Fruit fly (Drosophila melanogaster) whole organism, wandering third instar larva: Measurements from ENCODE around the gene CG10431.
A peak's percentile ranks its signal among the peaks of the same experiment; 100 is the strongest.

Source experiments
- CG32264 ChIP-seq: fragments of 200-800 bp; sonication (Bioruptor generic); optimal IDR thresholded peaks from 2 replicates; lab custom pipeline; 2016; ENCODE audit warnings: missing biosample characterization, missing genetic modification characterization
- CG9705 ChIP-seq: fragments of 200-800 bp; sonication (Bioruptor generic); optimal IDR thresholded peaks from 2 replicates; lab custom pipeline; 2018; ENCODE audit warnings: missing biosample characterization, mild to moderate bottlenecking, missing genetic modification characterization
- CrebA ChIP-seq: fragments of 200-800 bp; sonication (Bioruptor generic); optimal IDR thresholded peaks from 2 replicates; lab custom pipeline; 2016; ENCODE audit warnings: missing biosample characterization, mild to moderate bottlenecking, missing genetic modification characterization, borderline replicate concordance
- Dfd ChIP-seq: fragments of >200 bp; optimal IDR thresholded peaks from 2 replicates; lab custom pipeline; 2017; ENCODE audit warnings: missing biosample characterization, missing genetic modification characterization
- Dif ChIP-seq: fragments of 200-275, 200-300 bp; sonication (Bioruptor generic); optimal IDR thresholded peaks from 2 replicates; lab custom pipeline; 2018; ENCODE audit warnings: missing biosample characterization, missing genetic modification characterization; ENCODE audit not compliant: partially characterized antibody
- GATAd ChIP-seq: sonication (Bioruptor generic); optimal IDR thresholded peaks from 2 replicates; lab custom pipeline; 2016; ENCODE audit warnings: missing biosample characterization, missing genetic modification characterization
- HLH106 ChIP-seq: fragments of 200-800 bp; optimal IDR thresholded peaks from 3 replicates; lab custom pipeline; 2019; ENCODE audit warnings: missing biosample characterization, mild to moderate bottlenecking, missing genetic modification characterization, moderate library complexity
- Hnf4 ChIP-seq: fragments of 200-800 bp; sonication (Bioruptor generic); optimal IDR thresholded peaks from 2 replicates; lab custom pipeline; 2016; ENCODE audit warnings: missing biosample characterization, mild to moderate bottlenecking, missing genetic modification characterization
- Hr78 ChIP-seq: fragments of >200 bp; optimal IDR thresholded peaks from 2 replicates; lab custom pipeline; 2017; ENCODE audit warnings: missing biosample characterization, missing genetic modification characterization
- Hr83 ChIP-seq: fragments of 200-300 bp; sonication (Bioruptor generic); optimal IDR thresholded peaks from 2 replicates; lab custom pipeline; 2016; ENCODE audit warnings: missing biosample characterization, mild to moderate bottlenecking, missing genetic modification characterization, moderate library complexity; ENCODE audit not compliant: poor library complexity, severe bottlenecking
- Jra ChIP-seq: sonication (Bioruptor generic); optimal IDR thresholded peaks from 2 replicates; lab custom pipeline; 2016; ENCODE audit warnings: missing biosample characterization, missing genetic modification characterization
- Myc ChIP-seq: fragments of >200 bp; optimal IDR thresholded peaks from 2 replicates; lab custom pipeline; 2017
- OdsH ChIP-seq: fragments of 200-800 bp; sonication (Bioruptor generic); optimal IDR thresholded peaks from 2 replicates; lab custom pipeline; 2016; ENCODE audit warnings: missing biosample characterization, mild to moderate bottlenecking, missing genetic modification characterization
- Rel ChIP-seq, 2 experiments: fragments of 200-800 bp; sonication (Bioruptor generic) in 1 of 2; optimal IDR thresholded peaks; 2 replicates in 1 of 2; 3 replicates in 1 of 2; lab custom pipeline; 2016 to 2019; ENCODE audit warnings: mild to moderate bottlenecking in 2 of 2, missing biosample characterization in 2 of 2, missing genetic modification characterization in 2 of 2, moderate library complexity in 1 of 2
- Sp1 ChIP-seq: fragments of 200-800 bp; sonication (Bioruptor generic); optimal IDR thresholded peaks from 3 replicates; lab custom pipeline; 2019; ENCODE audit warnings: missing biosample characterization, mild to moderate bottlenecking, missing genetic modification characterization, moderate library complexity
- Vsx2 ChIP-seq: fragments of 200-300, 225-300 bp; sonication (Bioruptor generic); optimal IDR thresholded peaks from 2 replicates; lab custom pipeline; 2018; ENCODE audit warnings: missing biosample characterization, missing genetic modification characterization; ENCODE audit not compliant: partially characterized antibody
- br ChIP-seq: fragments of 200-800 bp; sonication (Bioruptor generic); optimal IDR thresholded peaks from 2 replicates; lab custom pipeline; 2016; ENCODE audit warnings: missing biosample characterization, missing genetic modification characterization
- dl ChIP-seq, 2 experiments: fragments of 175-275, 200-275 bp in 1 of 2; fragments of 200-275 bp in 1 of 2; sonication (Bioruptor generic); optimal IDR thresholded peaks; lab custom pipeline; 2018; ENCODE audit warnings: mild to moderate bottlenecking in 2 of 2, missing biosample characterization in 2 of 2, missing genetic modification characterization in 2 of 2, moderate library complexity in 2 of 2; ENCODE audit not compliant: partially characterized antibody in 2 of 2, insufficient read depth in 1 of 2
- dmrt93B ChIP-seq: fragments of 200-800 bp; sonication (Bioruptor generic); optimal IDR thresholded peaks from 2 replicates; lab custom pipeline; 2018; ENCODE audit warnings: missing biosample characterization, mild to moderate bottlenecking, missing genetic modification characterization
- dsf ChIP-seq: sonication (Bioruptor generic); optimal IDR thresholded peaks from 2 replicates; lab custom pipeline; 2016; ENCODE audit warnings: missing biosample characterization, missing genetic modification characterization, borderline replicate concordance
- ey ChIP-seq: fragments of 200-800 bp; sonication (Bioruptor generic); optimal IDR thresholded peaks from 2 replicates; lab custom pipeline; 2016; ENCODE audit warnings: missing biosample characterization, missing genetic modification characterization
- foxo ChIP-seq, 2 experiments: fragments of 200-800 bp; sonication (Bioruptor generic); optimal IDR thresholded peaks; 2 replicates in 1 of 2; 3 replicates in 1 of 2; lab custom pipeline; 2016 to 2017; ENCODE audit warnings: missing biosample characterization in 2 of 2, missing genetic modification characterization in 2 of 2
- fru ChIP-seq: fragments of 200-800 bp; sonication (Bioruptor generic); optimal IDR thresholded peaks from 3 replicates; lab custom pipeline; 2016; ENCODE audit warnings: missing biosample characterization, mild to moderate bottlenecking, missing genetic modification characterization
- h ChIP-seq: fragments of 200-800 bp; sonication (Bioruptor generic); optimal IDR thresholded peaks from 3 replicates; lab custom pipeline; 2016; ENCODE audit warnings: missing biosample characterization, mild to moderate bottlenecking, missing genetic modification characterization
- lola ChIP-seq: fragments of >200 bp; optimal IDR thresholded peaks from 2 replicates; lab custom pipeline; 2017; ENCODE audit warnings: missing biosample characterization, missing genetic modification characterization
- pan ChIP-seq: fragments of >200 bp; optimal IDR thresholded peaks from 2 replicates; lab custom pipeline; 2017
- psq ChIP-seq: fragments of 200-800 bp; sonication (Bioruptor generic); optimal IDR thresholded peaks from 3 replicates; lab custom pipeline; 2017; ENCODE audit warnings: missing biosample characterization, mild to moderate bottlenecking, missing genetic modification characterization, moderate library complexity
- rgr ChIP-seq: fragments of 200-800 bp; sonication (Bioruptor generic); optimal IDR thresholded peaks from 3 replicates; lab custom pipeline; 2016; ENCODE audit warnings: missing biosample characterization, mild to moderate bottlenecking, missing genetic modification characterization
- sage ChIP-seq: fragments of 200-800 bp; sonication (Bioruptor generic); optimal IDR thresholded peaks from 2 replicates; lab custom pipeline; 2016; ENCODE audit warnings: missing biosample characterization, mild to moderate bottlenecking, missing genetic modification characterization
- sv ChIP-seq: fragments of 200-800 bp; sonication (Bioruptor generic); optimal IDR thresholded peaks from 3 replicates; lab custom pipeline; 2016; ENCODE audit warnings: missing biosample characterization, missing genetic modification characterization
- usp ChIP-seq: fragments of >200 bp; optimal IDR thresholded peaks from 2 replicates; lab custom pipeline; 2017; ENCODE audit warnings: missing biosample characterization, missing genetic modification characterization
- woc ChIP-seq: sonication (Bioruptor generic); optimal IDR thresholded peaks from 2 replicates; lab custom pipeline; 2016; ENCODE audit warnings: missing biosample characterization, mild to moderate bottlenecking, missing genetic modification characterization

Gene CG10431

DNA sequence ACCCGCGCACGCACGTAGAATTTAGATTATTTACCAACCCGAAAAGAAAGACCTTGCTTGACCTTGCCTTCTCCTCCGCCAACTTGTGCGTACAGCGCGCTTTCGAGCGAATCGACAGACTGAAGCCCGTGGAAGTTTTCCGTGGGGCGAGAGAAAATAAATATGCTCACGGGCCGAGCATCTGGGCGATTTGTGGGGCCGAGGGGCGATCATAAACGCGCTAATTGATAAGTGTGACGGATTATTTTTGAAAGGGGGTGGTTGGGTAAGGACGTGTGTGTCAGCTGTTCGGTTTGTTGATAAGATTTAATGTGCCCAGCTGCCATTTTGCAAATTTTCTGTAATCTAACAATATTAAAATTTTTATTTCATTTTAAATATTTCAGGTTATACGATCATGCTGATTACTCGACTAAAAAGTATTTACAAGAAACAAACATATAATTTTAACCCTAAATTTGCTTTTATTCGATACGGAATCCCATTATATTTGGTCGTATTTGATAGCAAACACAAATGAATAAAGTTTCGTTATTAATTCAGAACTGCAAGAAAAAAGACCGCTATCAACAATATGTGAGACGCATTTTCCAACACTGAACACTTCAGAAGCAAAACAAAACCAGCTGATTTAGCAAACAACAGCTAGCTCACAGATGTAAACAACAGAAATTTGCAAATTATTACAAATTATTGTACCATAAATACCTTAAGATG is at the start of gene CG10431, which contains the start of gene L2HGDH:
CG10431 (plus strand) TSS at position 648 of the 717 bp plus-strand sequence.
L2HGDH (minus strand) TSS at position 386 of the 717 bp plus-strand sequence.
- peak; percentile 24 for TF ChIP-seq sage (GFP tag; lab: Kevin White, UChicago)
- no peak for TF ChIP-seq Hr78 (GFP tag; lab: Kevin White, UChicago)
- TF ChIP-seq GATAd (GFP tag; lab: Kevin White, UChicago), result peak; percentile 64
- peak; percentile 69 for TF ChIP-seq CG9705 (GFP tag; lab: Kevin White, UChicago)
- TF ChIP-seq CrebA, result no peak
- TF ChIP-seq Rel (GFP tag; optimal IDR thresholded peaks at IDR 0.05; lab: Kevin White, UChicago), result no peak
- TF ChIP-seq Rel (tag; optimal IDR thresholded peaks at IDR 0.05; lab: Kevin White, UChicago), result peak; percentile 57
- TF ChIP-seq dl (GFP tag; optimal IDR thresholded peaks at IDR 0.05; lab: Kevin White, UChicago; ENCODE audit: insufficient read depth in 1 of 2, partially characterized antibody in 2 of 2), result no peak
- peak; percentile 57 for TF ChIP-seq woc
- peak in 1 of 2 experiments; percentile 81 for TF ChIP-seq foxo (GFP tag; optimal IDR thresholded peaks at IDR 0.05; lab: Kevin White, UChicago)
- TF ChIP-seq rgr (GFP tag; lab: Kevin White, UChicago), result peak; percentile 76
- TF ChIP-seq Vsx2 (GFP tag; lab: Kevin White, UChicago), result no peak
- TF ChIP-seq Myc (lab: Kevin White, UChicago), result no peak
- TF ChIP-seq h (GFP tag; lab: Kevin White, UChicago), result peak; percentile 83
- peak; percentile 79 for TF ChIP-seq Jra (GFP tag; lab: Kevin White, UChicago)
- TF ChIP-seq fru (GFP tag; lab: Kevin White, UChicago), result peak; percentile 79
- TF ChIP-seq sv (GFP tag; lab: Kevin White, UChicago), result peak; percentile 48
- TF ChIP-seq Hr83 (GFP tag; lab: Kevin White, UChicago), result peak; percentile 22
- no peak for TF ChIP-seq usp
- TF ChIP-seq Sp1, result peak; percentile 85
- TF ChIP-seq Dif (GFP tag; lab: Kevin White, UChicago), result peak; percentile 60
- peak; percentile 77 for TF ChIP-seq Hnf4 (GFP tag; lab: Kevin White, UChicago)
- peak; percentile 71 for TF ChIP-seq br
- peak; percentile 20 for TF ChIP-seq CG32264
- peak; percentile 32 for TF ChIP-seq dsf (GFP tag; lab: Kevin White, UChicago)
- TF ChIP-seq OdsH, result peak; percentile 78
- peak; percentile 80 for TF ChIP-seq HLH106
- TF ChIP-seq pan (lab: Kevin White, UChicago), result no peak
- peak; percentile 57 for TF ChIP-seq psq (GFP tag; lab: Kevin White, UChicago)
- peak; percentile 52 for TF ChIP-seq ey (GFP tag; lab: Kevin White, UChicago)

- no peak for TF ChIP-seq Rel (GFP tag; optimal IDR thresholded peaks at IDR 0.05; lab: Kevin White, UChicago)
- no peak for TF ChIP-seq Rel (tag; optimal IDR thresholded peaks at IDR 0.05; lab: Kevin White, UChicago)
- no peak for TF ChIP-seq Vsx2 (GFP tag; lab: Kevin White, UChicago)
- TF ChIP-seq Hnf4 (GFP tag; lab: Kevin White, UChicago), result no peak
- TF ChIP-seq dmrt93B (GFP tag; lab: Kevin White, UChicago), result no peak
- no peak for TF ChIP-seq h (GFP tag; lab: Kevin White, UChicago)
- no peak for TF ChIP-seq CG32264
- no peak for TF ChIP-seq foxo (GFP tag; optimal IDR thresholded peaks at IDR 0.05; lab: Kevin White, UChicago)
- TF ChIP-seq Hr78 (GFP tag; lab: Kevin White, UChicago), result no peak
- TF ChIP-seq psq (GFP tag; lab: Kevin White, UChicago), result no peak
- no peak for TF ChIP-seq Hr83 (GFP tag; lab: Kevin White, UChicago)
- no peak for TF ChIP-seq rgr (GFP tag; lab: Kevin White, UChicago)
- TF ChIP-seq CrebA, result no peak
- no peak for TF ChIP-seq lola (GFP tag; lab: Kevin White, UChicago)
Observed at dm6 chr2L:18925387-18925786, 49.1 kb upstream of the CG10431 start.

dm6 chr2L:18925956-18926355 is 48.6 kb upstream of the CG10431 start:
- TF ChIP-seq Dfd (GFP tag; lab: Kevin White, UChicago) (no peak), h (GFP tag; lab: Kevin White, UChicago) (no peak)
